Fruit fly (Drosophila melanogaster) whole organism, embryonic: ENCODE results near the gene Awh.

Source experiments
- CG10274 ChIP-seq: fragments of 200-800 bp; sonication (Bioruptor generic); optimal IDR thresholded peaks from 3 replicates; lab custom pipeline; 2017; ENCODE audit warnings: missing biosample characterization, mild to moderate bottlenecking, missing genetic modification characterization
- CG11247 ChIP-seq: fragments of 200-800 bp; sonication (Bioruptor generic); IDR thresholded peaks from 2 replicates; pipeline ENCODE4 v1.3.6; 2022; ENCODE audit warnings: missing biosample characterization, missing genetic modification characterization
- CG11456 ChIP-seq: fragments of 200-800 bp; sonication (Bioruptor generic); IDR thresholded peaks from 3 replicates; pipeline ENCODE4 v1.3.6; 2022; ENCODE audit warnings: missing biosample characterization, missing genetic modification characterization
- CG12769 ChIP-seq: fragments of 200-800 bp; sonication (Bioruptor generic); optimal IDR thresholded peaks from 2 replicates; lab custom pipeline; 2019; ENCODE audit warnings: missing biosample characterization, mild to moderate bottlenecking, missing genetic modification characterization, moderate library complexity
- CG13424 ChIP-seq: fragments of 200-800 bp; sonication (Bioruptor generic); optimal IDR thresholded peaks from 2 replicates; lab custom pipeline; 2019; ENCODE audit warnings: missing biosample characterization, mild to moderate bottlenecking, missing genetic modification characterization, moderate library complexity
- CG14050 ChIP-seq: fragments of 200-800 bp; sonication (Bioruptor generic); IDR thresholded peaks from 3 replicates; pipeline ENCODE4 v1.3.6; 2022; ENCODE audit warnings: missing biosample characterization, missing genetic modification characterization
- CG1529 ChIP-seq: fragments of 200-800 bp; sonication (Bioruptor generic); optimal IDR thresholded peaks from 3 replicates; lab custom pipeline; 2018; ENCODE audit warnings: missing biosample characterization, missing genetic modification characterization
- CG17802 ChIP-seq: fragments of 200-800 bp; sonication (Bioruptor generic); optimal IDR thresholded peaks from 2 replicates; lab custom pipeline; 2018; ENCODE audit warnings: missing biosample characterization, mild to moderate bottlenecking, missing genetic modification characterization, moderate library complexity
- CG1792 ChIP-seq: fragments of 200-800 bp; sonication (Bioruptor generic); optimal IDR thresholded peaks from 2 replicates; lab custom pipeline; 2016; ENCODE audit warnings: missing biosample characterization, missing genetic modification characterization
- CG18599 ChIP-seq: fragments of 200-800 bp; sonication (Bioruptor generic); optimal IDR thresholded peaks from 3 replicates; lab custom pipeline; 2017; ENCODE audit warnings: missing biosample characterization, missing genetic modification characterization, mild to moderate bottlenecking, moderate library complexity, missing genetic modification reagents
- CG30431 ChIP-seq: fragments of 200-800 bp; sonication (Bioruptor generic); optimal IDR thresholded peaks from 2 replicates; lab custom pipeline; 2017; ENCODE audit warnings: missing biosample characterization, missing genetic modification characterization
- CG3065 ChIP-seq: fragments of 200-800 bp; sonication (Bioruptor generic); optimal IDR thresholded peaks from 2 replicates; lab custom pipeline; 2016; ENCODE audit warnings: missing biosample characterization, missing genetic modification characterization
- CG3407 ChIP-seq: fragments of 200-800 bp; sonication (Bioruptor generic); optimal IDR thresholded peaks from 2 replicates; lab custom pipeline; 2018; ENCODE audit warnings: missing biosample characterization, mild to moderate bottlenecking, missing genetic modification characterization
- CG3995 ChIP-seq: fragments of 200-800 bp; sonication (Bioruptor generic); optimal IDR thresholded peaks from 3 replicates; lab custom pipeline; 2016; ENCODE audit warnings: missing biosample characterization, missing genetic modification characterization
- CG5953 ChIP-seq: fragments of 200-800 bp; sonication (Bioruptor generic); IDR thresholded peaks from 2 replicates; pipeline ENCODE4 v1.3.6; 2022; ENCODE audit warnings: missing biosample characterization, missing genetic modification characterization
- CG6254 ChIP-seq: fragments of 200-800 bp; sonication (Bioruptor generic); optimal IDR thresholded peaks from 3 replicates; lab custom pipeline; 2017; ENCODE audit warnings: mild to moderate bottlenecking, missing biosample characterization, missing genetic modification reagents, missing genetic modification characterization
- CG6791 ChIP-seq: fragments of 200-800 bp; sonication (Bioruptor generic); IDR thresholded peaks from 3 replicates; pipeline ENCODE4 v1.3.6; 2022; ENCODE audit warnings: missing biosample characterization, missing genetic modification characterization; ENCODE audit not compliant: partially characterized antibody
- Camta ChIP-seq: fragments of 200-800 bp; sonication (Bioruptor generic); optimal IDR thresholded peaks from 2 replicates; lab custom pipeline; 2016; ENCODE audit warnings: missing biosample characterization, missing genetic modification characterization
- Doc2 ChIP-seq: fragments of 200-800 bp; sonication (Bioruptor generic); IDR thresholded peaks from 2 replicates; pipeline ENCODE4 v1.3.6; 2022; ENCODE audit warnings: missing biosample characterization, missing genetic modification characterization
- Dref ChIP-seq: fragments of 200-800 bp; sonication (Bioruptor generic); IDR thresholded peaks from 2 replicates; pipeline ENCODE4 v1.3.6; 2022; ENCODE audit warnings: missing biosample characterization, missing genetic modification characterization
- Ets65A ChIP-seq: fragments of 200-800 bp; sonication (Bioruptor generic); peaks from one replicate; lab custom pipeline; 2016; ENCODE audit warnings: missing biosample characterization, missing genetic modification characterization
- Ets97D ChIP-seq: fragments of 200-800 bp; sonication (Bioruptor generic); optimal IDR thresholded peaks from 3 replicates; lab custom pipeline; 2016; ENCODE audit warnings: missing biosample characterization, missing genetic modification characterization
- Hmr ChIP-seq: fragments of 200-800 bp; sonication (Bioruptor generic); optimal IDR thresholded peaks from 3 replicates; lab custom pipeline; 2017; ENCODE audit warnings: mild to moderate bottlenecking, missing biosample characterization, missing genetic modification reagents, missing genetic modification characterization
- Nf-YB ChIP-seq: fragments of 200-800 bp; sonication (Bioruptor generic); optimal IDR thresholded peaks from 3 replicates; lab custom pipeline; 2019; ENCODE audit warnings: missing biosample characterization, mild to moderate bottlenecking, missing genetic modification characterization, moderate library complexity
- Nf-YC ChIP-seq: fragments of 200-800 bp; optimal IDR thresholded peaks from 3 replicates; lab custom pipeline; 2019; ENCODE audit warnings: missing biosample characterization, mild to moderate bottlenecking, missing genetic modification characterization, moderate library complexity
- Pdp1 ChIP-seq, 2 experiments: fragments of 200-800 bp; sonication (Bioruptor generic); optimal IDR thresholded peaks; 3 replicates each; lab custom pipeline; 2016; ENCODE audit warnings: missing biosample characterization in 2 of 2, missing genetic modification characterization in 2 of 2, mild to moderate bottlenecking in 1 of 2, moderate library complexity in 1 of 2
- Trl ChIP-seq, 3 experiments: fragments of >200 bp in 2 of 3; fragments of 200-800 bp in 1 of 3; sonication (Bioruptor generic) in 1 of 3; optimal IDR thresholded peaks; 2 replicates in 1 of 3; 3 replicates in 2 of 3; lab custom pipeline; 2016 to 2017; ENCODE audit warnings: missing biosample characterization in 1 of 3, missing genetic modification characterization in 1 of 3
- Usf ChIP-seq: fragments of 200-800 bp; sonication (Bioruptor generic); optimal IDR thresholded peaks from 2 replicates; lab custom pipeline; 2017; ENCODE audit warnings: missing genotype, missing biosample characterization, missing genetic modification characterization
- al ChIP-seq: fragments of 200-800 bp; sonication (Bioruptor generic); IDR thresholded peaks from 2 replicates; pipeline ENCODE4 v1.3.6; 2022; ENCODE audit warnings: missing biosample characterization, missing genetic modification characterization
- bsh ChIP-seq, 2 experiments: fragments of 200-800 bp; sonication (Bioruptor generic); optimal IDR thresholded peaks; 2 replicates each; lab custom pipeline; 2017 to 2018; ENCODE audit warnings: mild to moderate bottlenecking in 2 of 2, missing biosample characterization in 2 of 2, missing genetic modification characterization in 2 of 2, moderate library complexity in 1 of 2
- crc ChIP-seq: fragments of 200-800 bp; sonication (Bioruptor generic); optimal IDR thresholded peaks from 2 replicates; lab custom pipeline; 2016; ENCODE audit warnings: missing biosample characterization, missing genetic modification characterization
- crol ChIP-seq: fragments of 200-800 bp; sonication (Bioruptor generic); IDR thresholded peaks from 2 replicates; pipeline ENCODE4 v1.3.6; 2022; ENCODE audit warnings: missing biosample characterization, missing genetic modification characterization
- dmrt11E ChIP-seq: fragments of 200-800 bp; sonication (Bioruptor generic); optimal IDR thresholded peaks from 3 replicates; lab custom pipeline; 2018; ENCODE audit warnings: missing biosample characterization, mild to moderate bottlenecking, missing genetic modification characterization, moderate library complexity
- dmrt99B ChIP-seq: fragments of 200-800 bp; sonication (Bioruptor generic); optimal IDR thresholded peaks from 2 replicates; lab custom pipeline; 2018; ENCODE audit warnings: missing biosample characterization, mild to moderate bottlenecking, missing genetic modification characterization, moderate library complexity
- dpn ChIP-seq, 2 experiments: fragments of 200-800 bp; sonication (Bioruptor generic); optimal IDR thresholded peaks; 3 replicates each; lab custom pipeline; 2016; ENCODE audit warnings: missing biosample characterization in 2 of 2, missing genetic modification characterization in 2 of 2
- eve ChIP-seq, 2 experiments: fragments of >200 bp; optimal IDR thresholded peaks; 2 replicates each; lab custom pipeline; 2017; ENCODE audit warnings: missing biosample characterization in 2 of 2, missing genetic modification characterization in 2 of 2
- grn ChIP-seq: fragments of 200-800 bp; sonication (Bioruptor generic); optimal IDR thresholded peaks from 3 replicates; lab custom pipeline; 2017; ENCODE audit warnings: missing biosample characterization, missing genetic modification characterization
- gsb ChIP-seq: fragments of 200-800 bp; sonication (Bioruptor generic); IDR thresholded peaks from 2 replicates; pipeline ENCODE4 v1.3.6; 2022; ENCODE audit warnings: missing biosample characterization, missing genetic modification characterization
- her ChIP-seq: fragments of 200-800 bp; sonication (Bioruptor generic); optimal IDR thresholded peaks from 2 replicates; lab custom pipeline; 2016; ENCODE audit warnings: missing biosample characterization, missing genetic modification characterization
- jing ChIP-seq: fragments of 200-800 bp; sonication (Bioruptor generic); optimal IDR thresholded peaks from 2 replicates; lab custom pipeline; 2018; ENCODE audit warnings: missing biosample characterization, mild to moderate bottlenecking, missing genetic modification characterization
- lov ChIP-seq, 2 experiments: fragments of 200-800 bp in 1 of 2; fragments of >200 bp in 1 of 2; sonication (Bioruptor generic) in 1 of 2; IDR thresholded peaks in 1 of 2; optimal IDR thresholded peaks in 1 of 2; 2 replicates in 1 of 2; 3 replicates in 1 of 2; pipeline versions ENCODE4 v1.3.6 to Lab custom; 2017 to 2022; ENCODE audit warnings: missing biosample characterization in 1 of 2, missing genetic modification characterization in 1 of 2
- nom ChIP-seq: fragments of 200-800 bp; sonication (Bioruptor generic); optimal IDR thresholded peaks from 2 replicates; lab custom pipeline; 2017; ENCODE audit warnings: missing biosample characterization, missing genetic modification characterization, mild to moderate bottlenecking, moderate library complexity, missing genetic modification reagents
- peb ChIP-seq: fragments of 200-800 bp; sonication (Bioruptor generic); IDR thresholded peaks from 2 replicates; pipeline ENCODE4 v1.3.6; 2022; ENCODE audit warnings: missing biosample characterization, missing genetic modification characterization
- pum ChIP-seq: fragments of 200-800 bp; sonication (Bioruptor generic); optimal IDR thresholded peaks from 2 replicates; lab custom pipeline; 2016; ENCODE audit warnings: missing biosample characterization, missing genetic modification characterization
- ro ChIP-seq: fragments of 200-800 bp; sonication (Bioruptor generic); IDR thresholded peaks from 2 replicates; pipeline ENCODE4 v1.3.6; 2022; ENCODE audit warnings: missing biosample characterization, missing genetic modification characterization
- sens ChIP-seq: fragments of 200-800 bp; sonication (Bioruptor generic); peaks from one replicate; lab custom pipeline; 2016; ENCODE audit warnings: missing biosample characterization, missing genetic modification characterization
- sug ChIP-seq: fragments of 200-800 bp; optimal IDR thresholded peaks from 2 replicates; lab custom pipeline; 2019; ENCODE audit warnings: missing biosample characterization, mild to moderate bottlenecking, missing genetic modification characterization, moderate library complexity
- wek ChIP-seq: fragments of 200-800 bp; sonication (Bioruptor generic); optimal IDR thresholded peaks from 3 replicates; lab custom pipeline; 2018; ENCODE audit warnings: missing biosample characterization, mild to moderate bottlenecking, missing genetic modification characterization, moderate library complexity
- zfh1 ChIP-seq: fragments of 200-800 bp; sonication (Bioruptor generic); IDR thresholded peaks from 3 replicates; pipeline ENCODE4 v1.3.6; 2022; ENCODE audit warnings: missing biosample characterization, missing genetic modification characterization

Gene Awh

DNA sequence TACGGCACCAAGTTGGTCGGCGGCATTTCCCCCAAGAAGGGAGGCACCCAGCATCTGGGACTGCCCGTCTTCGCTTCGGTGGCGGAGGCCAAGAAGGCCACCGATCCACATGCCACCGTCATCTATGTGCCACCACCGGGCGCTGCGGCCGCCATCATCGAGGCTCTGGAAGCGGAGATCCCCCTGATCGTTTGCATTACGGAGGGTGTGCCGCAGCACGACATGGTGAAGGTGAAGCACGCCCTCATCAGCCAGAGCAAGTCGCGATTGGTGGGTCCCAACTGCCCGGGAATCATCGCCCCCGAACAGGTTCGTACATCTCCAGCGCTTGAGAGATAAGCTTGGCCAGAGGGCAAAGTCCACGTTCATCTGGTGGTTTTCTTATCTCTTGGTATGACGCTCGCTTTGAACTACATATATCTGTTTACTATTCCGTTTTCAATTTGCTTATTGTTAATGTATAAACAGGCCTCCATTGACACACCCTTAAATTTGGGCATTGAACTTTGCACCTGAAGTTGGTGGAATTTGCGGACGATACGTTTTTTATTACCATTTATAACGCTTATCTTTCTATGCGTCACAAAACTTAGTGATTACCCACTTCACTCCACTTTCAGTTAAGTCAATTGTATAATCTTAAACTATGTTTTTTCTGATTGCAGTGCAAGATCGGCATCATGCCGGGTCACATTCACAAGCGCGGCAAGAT, 29.1 kb upstream of the Awh start (continued):
- no peak for TF ChIP-seq Usf (GFP tag; lab: Kevin White, UChicago)
- TF ChIP-seq pum (GFP tag; lab: Kevin White, UChicago), result no peak
- TF ChIP-seq CG17802 (tag; lab: Kevin White, UChicago), result peak; percentile 27
- no peak for TF ChIP-seq Dref
- TF ChIP-seq CG3995, result no peak
- peak; percentile 63 for TF ChIP-seq sug (tag; lab: Kevin White, UChicago)
- no peak for TF ChIP-seq crc (GFP tag; lab: Kevin White, UChicago)
- TF ChIP-seq peb (GFP tag; lab: Robert Waterston, UW), result no peak
- TF ChIP-seq wek (GFP tag; lab: Kevin White, UChicago), result peak; percentile 13
- TF ChIP-seq dmrt11E (tag; lab: Kevin White, UChicago), result peak; percentile 0
- TF ChIP-seq dmrt99B (tag; lab: Kevin White, UChicago), result peak; percentile 11
- no peak for TF ChIP-seq CG14050
- no peak for TF ChIP-seq CG10274 (GFP tag; lab: Kevin White, UChicago)
- TF ChIP-seq CG18599 (GFP tag; lab: Kevin White, UChicago), result peak; percentile 28
- TF ChIP-seq Pdp1 (GFP tag; optimal IDR thresholded peaks at IDR 0.05; lab: Kevin White, UChicago), result peak in 1 of 2 experiments; percentile 64
- TF ChIP-seq CG3065, result no peak
- no peak for TF ChIP-seq lov (optimal IDR thresholded peaks at IDR 0.05; lab: Kevin White, UChicago)
- no peak for TF ChIP-seq lov (GFP tag; IDR thresholded peaks at IDR 0.05; lab: Robert Waterston, UW)
- TF ChIP-seq Nf-YC (tag; lab: Kevin White, UChicago), result peak; percentile 78
- peak; percentile 97 for TF ChIP-seq nom (GFP tag; lab: Kevin White, UChicago)
- TF ChIP-seq Camta (GFP tag; lab: Kevin White, UChicago), result no peak
- TF ChIP-seq al, result no peak
- no peak for TF ChIP-seq dpn (GFP tag; optimal IDR thresholded peaks at IDR 0.05; lab: Kevin White, UChicago)
- peak; percentile 77 for TF ChIP-seq sens (GFP tag; lab: Kevin White, UChicago)
- TF ChIP-seq CG30431 (GFP tag; lab: Kevin White, UChicago), result no peak
- TF ChIP-seq crol, result no peak
- no peak for TF ChIP-seq eve (GFP tag; optimal IDR thresholded peaks at IDR 0.05; lab: Kevin White, UChicago)
- no peak for TF ChIP-seq grn (GFP tag; lab: Kevin White, UChicago)
- no peak for TF ChIP-seq CG1529 (GFP tag; lab: Kevin White, UChicago)
- peak; percentile 26 for TF ChIP-seq CG6254 (GFP tag; lab: Kevin White, UChicago)
- no peak for TF ChIP-seq Trl (optimal IDR thresholded peaks at IDR 0.05; lab: Kevin White, UChicago)
- TF ChIP-seq Trl (GFP tag; optimal IDR thresholded peaks at IDR 0.05; lab: Kevin White, UChicago), result no peak
- TF ChIP-seq jing, result no peak
- peak; percentile 26 for TF ChIP-seq Nf-YB (GFP tag; lab: Kevin White, UChicago)
- TF ChIP-seq zfh1, result no peak
- TF ChIP-seq Ets65A (GFP tag; lab: Kevin White, UChicago), result no peak
- peak; percentile 23 for TF ChIP-seq CG12769
- TF ChIP-seq Ets97D, result no peak
- TF ChIP-seq Doc2, result no peak
- TF ChIP-seq CG11247, result no peak
- peak; percentile 6 to 43 for TF ChIP-seq bsh (GFP tag; optimal IDR thresholded peaks at IDR 0.05; lab: Kevin White, UChicago)
- TF ChIP-seq CG13424 (tag; lab: Kevin White, UChicago), result peak; percentile 17
- TF ChIP-seq gsb (GFP tag; lab: Robert Waterston, UW), result no peak
- no peak for TF ChIP-seq Hmr (GFP tag; lab: Kevin White, UChicago)
- no peak for TF ChIP-seq CG1792 (GFP tag; lab: Kevin White, UChicago)
- no peak for TF ChIP-seq CG3407 (GFP tag; lab: Kevin White, UChicago)
- no peak for TF ChIP-seq CG5953 (GFP tag; lab: Robert Waterston, UW)
- no peak for TF ChIP-seq CG6791 (GFP tag; lab: Robert Waterston, UW)
- TF ChIP-seq CG11456 (GFP tag; lab: Robert Waterston, UW), result 0 out of 3 replicates have a peak, but pooled peaks have one; percentile 12
- TF ChIP-seq her, result no peak
- no peak for TF ChIP-seq ro (GFP tag; lab: Robert Waterston, UW)
